Worm (Caenorhabditis elegans) whole organism, young adult: ENCODE results near the gene K09F6.7.
A peak's percentile ranks its signal among the peaks of the same experiment; 100 is the strongest.

Source experiments
- B0336.3 ChIP-seq: fragments of 200-800 bp; sonication (Bioruptor generic); IDR thresholded peaks from 2 replicates; pipeline ENCODE4 v1.3.6; 2022; ENCODE audit warnings: missing genetic modification characterization, missing compliant biosample characterization
- D2030.7 ChIP-seq: fragments of 200-800 bp; sonication (Bioruptor generic); IDR thresholded peaks from 2 replicates; pipeline ENCODE4 v1.3.6; 2022; ENCODE audit warnings: missing genetic modification reagents, missing genetic modification characterization, missing compliant biosample characterization
- F33H1.4 ChIP-seq: fragments of 200-800 bp; sonication (Bioruptor generic); IDR thresholded peaks from 2 replicates; pipeline ENCODE4 v1.3.6; 2022; ENCODE audit warnings: missing genetic modification reagents, missing genetic modification characterization, missing compliant biosample characterization
- F55B11.4 ChIP-seq: sonication (generic microtip); optimal IDR thresholded peaks from 2 replicates; lab custom pipeline; 2016; ENCODE audit warnings: missing compliant biosample characterization, missing genetic modification characterization, borderline replicate concordance; ENCODE audit not compliant: insufficient read depth
- F57C9.4 ChIP-seq: sonication (generic microtip); optimal IDR thresholded peaks from 2 replicates; lab custom pipeline; 2017; ENCODE audit warnings: mild to moderate bottlenecking, missing genetic modification characterization, missing compliant biosample characterization
- T07F8.4 ChIP-seq: sonication (generic microtip); optimal IDR thresholded peaks from 2 replicates; lab custom pipeline; 2016; ENCODE audit warnings: mild to moderate bottlenecking, missing genetic modification characterization, moderate library complexity, missing compliant biosample characterization
- ama-1 ChIP-seq, 3 experiments: fragments of 150-350 bp in 1 of 3; sonication (generic microtip) in 2 of 3; optimal IDR thresholded peaks; 2 replicates each; lab custom pipeline; 2014 to 2018; ENCODE audit warnings: missing biosample characterization in 2 of 3, missing genetic modification characterization in 2 of 3, missing genetic modification reagents in 2 of 3
- atf-7 ChIP-seq: sonication (generic microtip); optimal IDR thresholded peaks from 2 replicates; lab custom pipeline; 2017; ENCODE audit warnings: mild to moderate bottlenecking, missing genetic modification characterization, missing compliant biosample characterization
- ceh-40 ChIP-seq: fragments of 200-800 bp; sonication (Bioruptor generic); IDR thresholded peaks from 2 replicates; pipeline ENCODE4 v1.3.6; 2022; ENCODE audit warnings: missing genetic modification characterization, missing compliant biosample characterization
- dox-1 ChIP-seq: fragments of 200-800 bp; sonication (Bioruptor generic); IDR thresholded peaks from 2 replicates; pipeline ENCODE4 v1.3.6; 2022; ENCODE audit warnings: missing genetic modification reagents, missing genetic modification characterization, missing compliant biosample characterization
- egl-44 ChIP-seq: fragments of 200-800 bp; sonication (Bioruptor generic); IDR thresholded peaks from 2 replicates; pipeline ENCODE4 v1.3.6; 2022; ENCODE audit warnings: missing genetic modification reagents, missing genetic modification characterization, missing compliant biosample characterization
- ekl-4 ChIP-seq: fragments of 200-800 bp; sonication (Bioruptor generic); IDR thresholded peaks from 2 replicates; pipeline ENCODE4 v1.3.6; 2022; ENCODE audit warnings: missing genetic modification reagents, missing genetic modification characterization, missing compliant biosample characterization
- ets-4 ChIP-seq: fragments of 200-800 bp; sonication (Bioruptor generic); optimal IDR thresholded peaks from 2 replicates; lab custom pipeline; 2018; ENCODE audit warnings: mild to moderate bottlenecking, missing genetic modification characterization, missing compliant biosample characterization
- gei-17 ChIP-seq: fragments of 200-800 bp; sonication (Bioruptor generic); optimal IDR thresholded peaks from 2 replicates; lab custom pipeline; 2018; ENCODE audit warnings: mild to moderate bottlenecking, missing genetic modification characterization, missing compliant biosample characterization
- him-1 ChIP-seq: sonication (generic microtip); optimal IDR thresholded peaks from 2 replicates; lab custom pipeline; 2016; ENCODE audit warnings: missing genotype, missing genetic modification reagents, missing genetic modification characterization, missing compliant biosample characterization
- hsf-1 ChIP-seq: fragments of 200-800 bp; sonication (Bioruptor generic); IDR thresholded peaks from 2 replicates; pipeline ENCODE4 v1.3.6; 2022; ENCODE audit warnings: missing genetic modification reagents, missing genetic modification characterization, missing compliant biosample characterization
- lag-1 ChIP-seq: fragments of 200-800 bp; sonication (Bioruptor generic); IDR thresholded peaks from 2 replicates; pipeline ENCODE4 v1.3.6; 2022; ENCODE audit warnings: missing genetic modification reagents, missing genetic modification characterization, missing compliant biosample characterization
- lir-1 ChIP-seq: fragments of 200-800 bp; sonication (Bioruptor generic); conservative IDR thresholded peaks from 2 replicates; pipeline ENCODE4 v1.3.6; 2022; ENCODE audit warnings: missing genetic modification reagents, missing genetic modification characterization, missing compliant biosample characterization
- lsl-1 ChIP-seq: fragments of 200-800 bp; sonication (Bioruptor generic); optimal IDR thresholded peaks from 2 replicates; lab custom pipeline; 2018; ENCODE audit warnings: mild to moderate bottlenecking, missing genetic modification characterization, moderate library complexity, missing compliant biosample characterization
- madf-10 ChIP-seq: sonication (generic microtip); optimal IDR thresholded peaks from 2 replicates; lab custom pipeline; 2016; ENCODE audit warnings: mild to moderate bottlenecking, missing genetic modification characterization, missing compliant biosample characterization
- madf-6 ChIP-seq: fragments of 200-800 bp; sonication (Bioruptor generic); IDR thresholded peaks from 2 replicates; pipeline ENCODE4 v1.3.6; 2022; ENCODE audit warnings: missing genetic modification reagents, missing genetic modification characterization, missing compliant biosample characterization
- mel-28 ChIP-seq: sonication (generic microtip); optimal IDR thresholded peaks from 2 replicates; lab custom pipeline; 2016; ENCODE audit warnings: borderline replicate concordance, mild to moderate bottlenecking, missing genetic modification characterization, missing compliant biosample characterization
- mes-4 ChIP-seq: sonication (generic microtip); optimal IDR thresholded peaks from 2 replicates; lab custom pipeline; 2016; ENCODE audit warnings: missing genotype, missing genetic modification characterization, missing compliant biosample characterization
- nhr-120 ChIP-seq: fragments of 200-800 bp; sonication (Bioruptor generic); IDR thresholded peaks from 2 replicates; pipeline ENCODE4 v1.3.6; 2022; ENCODE audit warnings: missing genetic modification characterization, missing compliant biosample characterization
- nhr-80 ChIP-seq: sonication (generic microtip); optimal IDR thresholded peaks from 2 replicates; lab custom pipeline; 2016; ENCODE audit warnings: missing genetic modification characterization, missing compliant biosample characterization
- nhr-90 ChIP-seq: sonication (generic microtip); optimal IDR thresholded peaks from 2 replicates; lab custom pipeline; 2016; ENCODE audit warnings: missing genotype, mild to moderate bottlenecking, missing genetic modification characterization, missing compliant biosample characterization
- pbrm-1 ChIP-seq: fragments of 200-800 bp; sonication (Bioruptor generic); IDR thresholded peaks from 2 replicates; pipeline ENCODE4 v1.3.6; 2022; ENCODE audit warnings: missing genetic modification reagents, missing genetic modification characterization, missing compliant biosample characterization
- rcor-1 ChIP-seq: fragments of 200-800 bp; sonication (Bioruptor generic); IDR thresholded peaks from 2 replicates; pipeline ENCODE4 v1.3.6; 2022; ENCODE audit warnings: missing genetic modification reagents, missing genetic modification characterization, missing compliant biosample characterization
- rpc-1 ChIP-seq, 2 experiments: fragments of 150-350 bp in 1 of 2; sonication (generic microtip) in 1 of 2; optimal IDR thresholded peaks; 2 replicates each; lab custom pipeline; 2014 to 2018; ENCODE audit warnings: missing biosample characterization in 1 of 2, missing genetic modification characterization in 1 of 2, missing genetic modification reagents in 1 of 2, missing genotype in 1 of 2
- snpc-3.4 ChIP-seq: sonication (generic microtip); optimal IDR thresholded peaks from 2 replicates; lab custom pipeline; 2017; ENCODE audit warnings: missing genetic modification characterization, mild to moderate bottlenecking, missing compliant biosample characterization, antibody characterized with exemption, moderate library complexity, missing genotype, missing genetic modification reagents
- snpc-4 ChIP-seq, 5 experiments: fragments of 150-350 bp in 1 of 5; sonication (generic microtip) in 4 of 5; optimal IDR thresholded peaks; 2 replicates each; lab custom pipeline; 2014 to 2018; ENCODE audit warnings: missing genetic modification characterization in 5 of 5, missing biosample characterization in 3 of 5, antibody characterized with exemption in 2 of 5, mild to moderate bottlenecking in 2 of 5, missing compliant biosample characterization in 2 of 5, missing genotype in 2 of 5, moderate library complexity in 2 of 5, missing genetic modification reagents in 1 of 5
- somi-1 ChIP-seq: fragments of 200-800 bp; sonication (Bioruptor generic); optimal IDR thresholded peaks from 2 replicates; lab custom pipeline; 2018; ENCODE audit warnings: mild to moderate bottlenecking, missing genetic modification characterization, missing compliant biosample characterization
- tbp1 ChIP-seq: fragments of 200-800 bp; sonication (Bioruptor generic); optimal IDR thresholded peaks from 2 replicates; lab custom pipeline; 2018; ENCODE audit warnings: mild to moderate bottlenecking, missing genetic modification characterization, missing compliant biosample characterization
- unc-130 ChIP-seq: sonication (generic microtip); optimal IDR thresholded peaks from 2 replicates; lab custom pipeline; 2016; ENCODE audit warnings: missing genetic modification reagents, missing genetic modification characterization, missing compliant biosample characterization
- xnd-1 ChIP-seq: sonication (generic microtip); optimal IDR thresholded peaks from 2 replicates; lab custom pipeline; 2016; ENCODE audit warnings: missing genotype, missing genetic modification reagents, missing genetic modification characterization, missing compliant biosample characterization
- ztf-18 ChIP-seq: sonication (generic microtip); optimal IDR thresholded peaks from 2 replicates; lab custom pipeline; 2016; ENCODE audit warnings: missing genotype, mild to moderate bottlenecking, missing genetic modification characterization, missing compliant biosample characterization
- ztf-25 ChIP-seq: fragments of 200-800 bp; sonication (Bioruptor generic); IDR thresholded peaks from 2 replicates; pipeline ENCODE4 v1.3.6; 2022; ENCODE audit warnings: missing genetic modification reagents, missing genetic modification characterization, missing compliant biosample characterization

The K09F6.7 gene

DNA sequence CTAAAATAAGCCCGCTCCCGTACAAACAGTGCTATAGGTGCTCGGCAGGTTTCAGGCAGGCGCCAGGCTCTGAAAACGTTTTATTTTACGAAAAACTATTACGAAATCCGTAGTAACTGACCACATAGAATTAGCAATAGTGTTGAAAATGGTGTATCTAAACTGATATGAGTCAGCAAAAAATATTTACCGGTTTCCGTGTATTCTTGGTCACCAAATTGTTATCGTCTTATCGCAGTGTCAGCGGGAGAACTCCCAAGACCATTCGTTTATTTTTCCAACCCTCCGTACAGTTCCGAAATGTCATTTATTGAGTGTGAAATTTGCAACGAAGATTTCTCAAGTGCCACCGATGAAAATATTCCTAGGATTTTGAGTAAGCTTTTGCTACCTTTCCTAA lies 40.3 kb upstream of the K09F6.7 start, which contains the start of gene F43C11.8:
TSS of gene F43C11.8 (plus strand) at position 301 of the 400 bp plus-strand sequence.
- TF ChIP-seq nhr-120 (GFP tag; lab: Robert Waterston, UW) (no peak), nhr-80 (tag; lab: Kevin White, UChicago) (peak; percentile 6), T07F8.4 (tag; lab: Kevin White, UChicago) (no peak), F57C9.4 (tag; lab: Kevin White, UChicago) (no peak), xnd-1 (tag; lab: Kevin White, UChicago) (no peak), ceh-40 (GFP tag; lab: Robert Waterston, UW) (no peak), pbrm-1 (GFP tag; lab: Robert Waterston, UW) (no peak)

DNA sequence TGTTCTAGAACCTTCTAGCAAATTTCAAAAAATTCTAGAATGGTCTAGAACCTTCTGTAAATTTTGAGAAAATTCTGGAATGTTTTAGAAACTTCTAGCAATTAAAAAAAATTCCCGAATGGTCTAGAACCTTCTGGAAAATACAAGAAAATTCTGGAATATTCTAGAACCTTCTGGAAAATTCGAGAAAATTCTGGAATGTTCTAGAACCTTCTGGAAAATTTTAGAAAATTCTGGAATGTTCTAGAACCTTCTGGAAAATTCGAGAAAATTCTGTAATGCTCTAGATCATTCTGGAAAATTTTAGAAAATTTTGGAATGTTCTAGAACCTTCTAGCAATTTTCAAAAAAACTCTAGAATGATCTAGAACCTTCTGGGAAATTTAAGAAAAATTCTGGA lies 38.5 kb upstream of the K09F6.7 start:
- TF ChIP-seq somi-1 (GFP tag; lab: Kevin White, UChicago), result no peak
- TF ChIP-seq lsl-1, result peak; percentile 16
- peak; percentile 80 for TF ChIP-seq dox-1 (GFP tag; lab: Robert Waterston, UW)
- 0 out of 2 replicates have a peak, but pooled peaks have one; percentile 67 for TF ChIP-seq ceh-40 (GFP tag; lab: Robert Waterston, UW)
- TF ChIP-seq rpc-1 (optimal IDR thresholded peaks at IDR 0.05; lab: Kevin White, UChicago), result peak; percentile 40
- TF ChIP-seq rpc-1 (tag; optimal IDR thresholded peaks at IDR 0.05; lab: Kevin White, UChicago), result no peak
- 0 out of 2 replicates have a peak, but pooled peaks have one; percentile 35 for TF ChIP-seq D2030.7 (GFP tag; lab: Robert Waterston, UW)
- no peak for TF ChIP-seq him-1 (tag; lab: Kevin White, UChicago)
- peak; percentile 97 for TF ChIP-seq hsf-1 (GFP tag; lab: Robert Waterston, UW)
- no peak for TF ChIP-seq mes-4 (tag; lab: Kevin White, UChicago)
- peak; percentile 19; the same call in 1 of the 2 replicates for TF ChIP-seq ekl-4 (GFP tag; lab: Robert Waterston, UW)
- TF ChIP-seq madf-6 (GFP tag; lab: Robert Waterston, UW), result peak; percentile 31; the same call in 1 of the 2 replicates
- TF ChIP-seq gei-17, result peak; percentile 12

DNA sequence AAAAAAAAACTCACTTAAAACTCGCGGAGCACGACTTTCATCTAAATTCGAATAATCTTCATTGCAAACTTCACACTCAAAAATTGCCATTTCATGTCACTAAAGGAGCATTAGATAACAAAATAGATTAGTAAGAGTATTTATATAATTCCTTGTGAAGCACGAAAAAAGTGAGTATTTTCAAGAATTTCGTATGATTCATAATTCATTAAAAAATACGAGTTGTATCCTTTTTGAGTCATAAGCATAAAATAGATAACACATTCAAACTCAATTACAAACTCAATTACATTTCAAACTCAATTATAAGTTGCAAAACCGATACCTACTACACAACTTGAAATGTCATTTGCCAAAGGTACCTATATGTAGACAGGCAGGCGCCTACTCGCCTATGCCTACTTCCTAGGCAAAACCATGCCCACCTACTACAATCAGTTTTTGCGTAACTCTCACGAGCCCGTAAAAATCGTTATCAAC lies 37.1 kb upstream of the K09F6.7 start, which contains the start of the genes ZK1240.8 and ZK1240.1:
TSS of gene ZK1240.8 (minus strand) at position 101 of the 480 bp plus-strand sequence.
TSS of gene ZK1240.1 (plus strand) at position 430 of the 480 bp plus-strand sequence.
- no peak for TF ChIP-seq F33H1.4
- TF ChIP-seq ztf-25, result no peak
- TF ChIP-seq, all 124 proteins: peak for 0

DNA sequence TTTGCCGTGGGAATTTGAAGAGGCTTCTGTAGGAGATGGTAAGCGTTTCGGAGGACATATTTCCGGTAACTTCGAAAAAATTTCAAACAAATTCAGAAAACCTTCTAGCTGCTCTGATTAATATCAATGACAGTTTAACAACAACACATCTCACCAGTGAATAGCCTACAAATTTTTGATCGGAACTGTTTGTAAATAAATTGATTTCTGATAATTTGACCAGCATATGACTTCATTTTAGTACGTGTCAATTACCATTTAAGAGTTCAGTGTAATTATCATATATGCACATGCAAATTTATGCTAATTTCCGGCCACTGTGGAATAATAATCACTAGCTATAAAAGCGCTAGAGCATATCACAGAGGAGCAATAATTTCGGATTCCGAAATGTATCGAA lies 33.0 kb upstream of the K09F6.7 start, which contains the start of gene ZK1240.11:
TSS of gene ZK1240.11 (plus strand) at position 301 of the 400 bp plus-strand sequence.
- TF ChIP-seq lir-1 (GFP tag; lab: Robert Waterston, UW) (no peak), snpc-3.4 (tag; lab: Kevin White, UChicago) (no peak), F55B11.4 (tag; lab: Kevin White, UChicago) (no peak), tbp1 (GFP tag; lab: Kevin White, UChicago) (no peak), lag-1 (no peak), xnd-1 (tag; lab: Kevin White, UChicago) (no peak), mel-28 (tag; lab: Kevin White, UChicago) (no peak), rcor-1 (GFP tag; lab: Robert Waterston, UW) (no peak), nhr-90 (no peak), ztf-18 (tag; lab: Kevin White, UChicago) (no peak), somi-1 (GFP tag; lab: Kevin White, UChicago) (no peak), ama-1 (optimal IDR thresholded peaks at IDR 0.05; lab: Kevin White, UChicago) (no peak), ama-1 (GFP tag; optimal IDR thresholded peaks at IDR 0.05; lab: Kevin White, UChicago) (no peak), F33H1.4 (no peak), snpc-4 (GFP tag; optimal IDR thresholded peaks at IDR 0.05; lab: Kevin White, UChicago) (no peak), snpc-4 (tag; optimal IDR thresholded peaks at IDR 0.05; lab: Kevin White, UChicago) (no peak), ets-4 (GFP tag; lab: Kevin White, UChicago) (no peak), madf-10 (tag; lab: Kevin White, UChicago) (no peak), atf-7 (no peak), egl-44 (GFP tag; lab: Robert Waterston, UW) (no peak), unc-130 (no peak), B0336.3 (GFP tag; lab: Robert Waterston, UW) (no peak)
